Fruit fly (Drosophila melanogaster) whole organism, embryonic: ENCODE measurements around the gene CG2104.
A peak's percentile ranks its signal among the peaks of the same experiment; 100 is the strongest.

Experiments
- B-H2 ChIP-seq: fragments of 200-800 bp; sonication (Bioruptor generic); optimal IDR thresholded peaks from 2 replicates; lab custom pipeline; 2018; ENCODE audit warnings: missing biosample characterization, mild to moderate bottlenecking, missing genetic modification characterization
- CG10321 ChIP-seq: fragments of 200-800 bp; sonication (Bioruptor generic); IDR thresholded peaks from 2 replicates; pipeline ENCODE4 v1.3.6; 2022; ENCODE audit warnings: missing biosample characterization, missing genetic modification characterization
- CG10431 ChIP-seq: fragments of 200-800 bp; sonication (Bioruptor generic); optimal IDR thresholded peaks from 3 replicates; lab custom pipeline; 2018; ENCODE audit warnings: missing biosample characterization, mild to moderate bottlenecking, missing genetic modification characterization
- CG11398 ChIP-seq: fragments of 200-800 bp; sonication (Bioruptor generic); optimal IDR thresholded peaks from 2 replicates; lab custom pipeline; 2016; ENCODE audit warnings: missing biosample characterization, missing genetic modification characterization
- CG11723 ChIP-seq: fragments of 200-800 bp; sonication (Bioruptor generic); optimal IDR thresholded peaks from 2 replicates; lab custom pipeline; 2017; ENCODE audit warnings: missing biosample characterization, mild to moderate bottlenecking, missing genetic modification characterization
- CG12155 ChIP-seq: fragments of 200-800 bp; sonication (Bioruptor generic); optimal IDR thresholded peaks from 3 replicates; lab custom pipeline; 2016; ENCODE audit warnings: missing biosample characterization, missing genetic modification characterization
- CG13287 ChIP-seq: fragments of 200-800 bp; sonication (Bioruptor generic); IDR thresholded peaks from 2 replicates; pipeline ENCODE4 v1.3.6; 2022; ENCODE audit warnings: missing biosample characterization, missing genetic modification characterization; ENCODE audit not compliant: partially characterized antibody
- CG13424 ChIP-seq: fragments of 200-800 bp; sonication (Bioruptor generic); optimal IDR thresholded peaks from 2 replicates; lab custom pipeline; 2019; ENCODE audit warnings: missing biosample characterization, mild to moderate bottlenecking, missing genetic modification characterization, moderate library complexity
- CG14965 ChIP-seq: fragments of 200-800 bp; sonication (Bioruptor generic); optimal IDR thresholded peaks from 2 replicates; lab custom pipeline; 2016; ENCODE audit warnings: missing biosample characterization, missing genetic modification characterization, borderline replicate concordance
- CG15696 ChIP-seq: fragments of 200-800 bp; sonication (Bioruptor generic); optimal IDR thresholded peaks from 2 replicates; lab custom pipeline; 2019; ENCODE audit warnings: missing biosample characterization, mild to moderate bottlenecking, missing genetic modification characterization, moderate library complexity
- CG17186 ChIP-seq: fragments of 200-800 bp; sonication (Bioruptor generic); optimal IDR thresholded peaks from 3 replicates; lab custom pipeline; 2017; ENCODE audit warnings: missing biosample characterization, missing genetic modification reagents, missing genetic modification characterization
- CG18599 ChIP-seq: fragments of 200-800 bp; sonication (Bioruptor generic); optimal IDR thresholded peaks from 3 replicates; lab custom pipeline; 2017; ENCODE audit warnings: missing biosample characterization, missing genetic modification characterization, mild to moderate bottlenecking, moderate library complexity, missing genetic modification reagents
- CG2199 ChIP-seq: fragments of 200-800 bp; sonication (Bioruptor generic); IDR thresholded peaks from 3 replicates; pipeline ENCODE4 v1.3.6; 2022; ENCODE audit warnings: missing biosample characterization, missing genetic modification characterization
- CG2678 ChIP-seq: fragments of 200-800 bp; sonication (Bioruptor generic); optimal IDR thresholded peaks from 3 replicates; lab custom pipeline; 2019; ENCODE audit warnings: missing biosample characterization, mild to moderate bottlenecking, missing genetic modification characterization, moderate library complexity
- CG31441 ChIP-seq: fragments of 200-800 bp; sonication (Bioruptor generic); IDR thresholded peaks from 2 replicates; pipeline ENCODE4 v1.3.6; 2022; ENCODE audit warnings: missing biosample characterization, missing genetic modification characterization
- CG3847 ChIP-seq: fragments of 200-800 bp; sonication (Bioruptor generic); IDR thresholded peaks from 2 replicates; pipeline ENCODE4 v1.3.6; 2022; ENCODE audit warnings: missing biosample characterization, missing genetic modification characterization
- CG43689 ChIP-seq: fragments of 200-800 bp; sonication (Bioruptor generic); IDR thresholded peaks from 2 replicates; pipeline ENCODE4 v1.3.6; 2022; ENCODE audit warnings: missing biosample characterization, missing genetic modification characterization
- CG6683 ChIP-seq: fragments of 200-800 bp; sonication (Bioruptor generic); optimal IDR thresholded peaks from 2 replicates; lab custom pipeline; 2017; ENCODE audit warnings: missing biosample characterization, mild to moderate bottlenecking, missing genetic modification characterization, missing genetic modification reagents
- CG7745 ChIP-seq: fragments of 200-800 bp; sonication (Bioruptor generic); optimal IDR thresholded peaks from 2 replicates; lab custom pipeline; 2018; ENCODE audit warnings: missing biosample characterization, mild to moderate bottlenecking, missing genetic modification characterization, moderate library complexity
- CG7786 ChIP-seq: fragments of 200-800 bp; sonication (Bioruptor generic); optimal IDR thresholded peaks from 2 replicates; lab custom pipeline; 2016; ENCODE audit warnings: missing biosample characterization, missing genetic modification characterization
- CG8290 ChIP-seq, 3 experiments: fragments of 200-800 bp; sonication (Bioruptor generic); optimal IDR thresholded peaks; 2 replicates each; lab custom pipeline; 2016 to 2019; ENCODE audit warnings: missing biosample characterization in 3 of 3, missing genetic modification characterization in 3 of 3, mild to moderate bottlenecking in 2 of 3, moderate library complexity in 1 of 3
- CG8924 ChIP-seq: fragments of 200-800 bp; optimal IDR thresholded peaks from 3 replicates; lab custom pipeline; 2019; ENCODE audit warnings: missing biosample characterization, mild to moderate bottlenecking, missing genetic modification characterization, moderate library complexity
- HLH54F ChIP-seq: fragments of 200-800 bp; sonication (Bioruptor generic); optimal IDR thresholded peaks from 3 replicates; lab custom pipeline; 2016; ENCODE audit warnings: missing biosample characterization, missing genetic modification characterization
- Hmx ChIP-seq: fragments of 200-800 bp; sonication (Bioruptor generic); optimal IDR thresholded peaks from 2 replicates; lab custom pipeline; 2016; ENCODE audit warnings: missing biosample characterization, missing genetic modification characterization
- Hr3 ChIP-seq: fragments of 200-800 bp; sonication (Bioruptor generic); optimal IDR thresholded peaks from 3 replicates; lab custom pipeline; 2016; ENCODE audit warnings: missing biosample characterization, missing genetic modification characterization
- MTF-1 ChIP-seq: fragments of 200-800 bp; sonication (Bioruptor generic); optimal IDR thresholded peaks from 2 replicates; lab custom pipeline; 2018; ENCODE audit warnings: missing biosample characterization, mild to moderate bottlenecking, missing genetic modification characterization, borderline replicate concordance
- PHDP ChIP-seq: fragments of 200-800 bp; sonication (Bioruptor generic); optimal IDR thresholded peaks from 3 replicates; lab custom pipeline; 2018; ENCODE audit warnings: missing biosample characterization, mild to moderate bottlenecking, missing genetic modification characterization, moderate library complexity
- Poxn ChIP-seq: fragments of 200-800 bp; sonication (Bioruptor generic); IDR thresholded peaks from 2 replicates; pipeline ENCODE4 v1.3.6; 2022; ENCODE audit warnings: missing biosample characterization, missing genetic modification characterization
- Scr ChIP-seq: fragments of 200-800 bp; sonication (Bioruptor generic); IDR thresholded peaks from 2 replicates; pipeline ENCODE4 v1.3.6; 2022; ENCODE audit warnings: missing biosample characterization, missing genetic modification characterization; ENCODE audit not compliant: partially characterized antibody
- Trl ChIP-seq, 3 experiments: fragments of >200 bp in 2 of 3; fragments of 200-800 bp in 1 of 3; sonication (Bioruptor generic) in 1 of 3; optimal IDR thresholded peaks; 2 replicates in 1 of 3; 3 replicates in 2 of 3; lab custom pipeline; 2016 to 2017; ENCODE audit warnings: missing biosample characterization in 1 of 3, missing genetic modification characterization in 1 of 3
- ap ChIP-seq: fragments of 200-800 bp; sonication (Bioruptor generic); IDR thresholded peaks from 2 replicates; pipeline ENCODE4 v1.3.6; 2022; ENCODE audit warnings: missing biosample characterization, missing genetic modification characterization
- bab2 ChIP-seq: fragments of 200-800 bp; sonication (Bioruptor generic); optimal IDR thresholded peaks from 2 replicates; lab custom pipeline; 2016; ENCODE audit warnings: missing biosample characterization, missing genetic modification characterization
- cg ChIP-seq: fragments of 200-800 bp; sonication (Bioruptor generic); optimal IDR thresholded peaks from 3 replicates; lab custom pipeline; 2019; ENCODE audit warnings: missing biosample characterization, mild to moderate bottlenecking, missing genetic modification characterization, moderate library complexity
- gfzf ChIP-seq: fragments of 200-800 bp; sonication (Bioruptor generic); optimal IDR thresholded peaks from 2 replicates; lab custom pipeline; 2016; ENCODE audit warnings: missing biosample characterization, mild to moderate bottlenecking, missing genetic modification characterization, moderate library complexity
- gsb-n ChIP-seq: fragments of 200-800 bp; sonication (Bioruptor generic); optimal IDR thresholded peaks from 3 replicates; lab custom pipeline; 2018; ENCODE audit warnings: missing biosample characterization, mild to moderate bottlenecking, missing genetic modification characterization
- klu ChIP-seq: fragments of 200-800 bp; sonication (Bioruptor generic); IDR thresholded peaks from 2 replicates; pipeline ENCODE4 v1.3.6; 2022; ENCODE audit warnings: missing biosample characterization, missing genetic modification characterization
- lilli ChIP-seq: fragments of 200-800 bp; sonication (Bioruptor generic); optimal IDR thresholded peaks from 3 replicates; lab custom pipeline; 2016; ENCODE audit warnings: missing biosample characterization, missing genetic modification characterization
- lola ChIP-seq, 3 experiments: fragments of >200 bp in 2 of 3; fragments of 200-800 bp in 1 of 3; sonication (Bioruptor generic) in 1 of 3; optimal IDR thresholded peaks; 2 replicates each; lab custom pipeline; 2017 to 2019; ENCODE audit warnings: missing biosample characterization in 3 of 3, missing genetic modification characterization in 3 of 3, mild to moderate bottlenecking in 1 of 3, moderate library complexity in 1 of 3
- luna ChIP-seq: fragments of 200-800 bp; sonication (Bioruptor generic); optimal IDR thresholded peaks from 2 replicates; lab custom pipeline; 2016; ENCODE audit warnings: missing biosample characterization, missing genetic modification characterization
- nau ChIP-seq: fragments of 200-800 bp; sonication (Bioruptor generic); optimal IDR thresholded peaks from 3 replicates; lab custom pipeline; 2017; ENCODE audit warnings: missing biosample characterization, mild to moderate bottlenecking, missing genetic modification characterization, missing genetic modification reagents
- sob ChIP-seq: fragments of 200-800 bp; sonication (Bioruptor generic); IDR thresholded peaks from 2 replicates; pipeline ENCODE4 v1.3.6; 2022; ENCODE audit warnings: missing biosample characterization, missing genetic modification characterization
- ssp ChIP-seq: fragments of 200-800 bp; sonication (Bioruptor generic); IDR thresholded peaks from 2 replicates; pipeline ENCODE4 v1.3.6; 2022; ENCODE audit warnings: missing biosample characterization, missing genetic modification characterization
- tup ChIP-seq: fragments of 200-800 bp; sonication (Bioruptor generic); optimal IDR thresholded peaks from 2 replicates; lab custom pipeline; 2016; ENCODE audit warnings: missing biosample characterization, mild to moderate bottlenecking, missing genetic modification characterization, moderate library complexity
- unpg ChIP-seq: fragments of 200-800 bp; sonication (Bioruptor generic); optimal IDR thresholded peaks from 3 replicates; lab custom pipeline; 2018; ENCODE audit warnings: missing biosample characterization, mild to moderate bottlenecking, missing genetic modification characterization, moderate library complexity
- wor ChIP-seq: fragments of 200-800 bp; sonication (Bioruptor generic); IDR thresholded peaks from 2 replicates; pipeline ENCODE4 v1.3.6; 2022; ENCODE audit warnings: missing biosample characterization, missing genetic modification characterization
- zen2 ChIP-seq: fragments of 200-800 bp; sonication (Bioruptor generic); IDR thresholded peaks from 3 replicates; pipeline ENCODE4 v1.3.6; 2022; ENCODE audit warnings: missing biosample characterization, missing genetic modification characterization; ENCODE audit not compliant: partially characterized antibody

Gene CG2104

DNA sequence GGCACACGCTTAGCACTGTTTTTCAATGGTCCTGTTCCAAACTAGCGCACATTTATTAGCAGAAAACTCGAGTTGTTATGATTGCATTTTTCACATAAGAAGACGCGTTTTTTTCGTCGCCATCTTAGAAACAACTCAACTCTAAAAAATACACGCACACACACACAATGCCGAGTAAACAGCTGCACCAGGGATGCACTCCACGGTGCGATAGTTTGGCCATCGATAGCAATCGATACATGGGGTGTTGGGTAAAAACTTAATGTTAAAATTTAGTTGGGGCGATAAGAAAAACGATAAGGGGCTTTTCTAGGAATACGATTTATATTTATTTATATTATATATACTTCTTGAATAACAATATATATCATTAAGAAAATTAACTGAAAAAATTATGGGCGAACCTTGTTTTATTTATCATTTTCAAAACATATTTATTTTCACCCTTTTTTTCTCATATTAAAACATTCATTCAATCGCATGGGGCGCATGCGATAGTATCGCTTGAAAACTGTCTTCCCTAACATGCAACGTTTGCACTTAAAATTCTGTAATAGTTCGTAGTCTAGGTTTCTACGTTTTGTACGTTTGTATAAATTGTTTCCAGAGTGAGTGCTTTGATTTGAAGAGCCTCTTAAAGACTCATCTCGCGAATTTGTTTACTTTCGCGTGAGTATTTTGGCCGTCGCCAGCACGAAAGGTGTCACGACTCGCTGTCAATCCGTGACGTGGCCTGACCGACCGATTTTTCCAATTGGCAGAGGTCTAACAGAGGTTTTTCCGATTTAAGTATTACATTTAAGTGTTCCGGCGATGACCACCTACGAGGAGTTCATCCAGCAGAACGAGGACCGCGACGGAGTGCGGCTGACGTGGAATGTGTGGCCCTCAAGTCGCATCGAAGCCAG is 44.3 kb downstream of the CG2104 start, which contains the start of the genes MTA1-like and Sec23 (continued):
- TF ChIP-seq CG7786 (GFP tag; lab: Kevin White, UChicago) (no peak), luna (GFP tag; lab: Kevin White, UChicago) (no peak), klu (GFP tag; lab: Robert Waterston, UW) (no peak), CG31441 (GFP tag; lab: Robert Waterston, UW) (peak; percentile 74), CG11723 (peak; percentile 26), lilli (GFP tag; lab: Kevin White, UChicago) (peak; percentile 65), Trl (optimal IDR thresholded peaks at IDR 0.05; lab: Kevin White, UChicago) (no peak), Trl (GFP tag; optimal IDR thresholded peaks at IDR 0.05; lab: Kevin White, UChicago) (peak; percentile 14), CG8290 (GFP tag; optimal IDR thresholded peaks at IDR 0.05; lab: Kevin White, UChicago) (peak; percentile 45), CG8290 (tag; optimal IDR thresholded peaks at IDR 0.05; lab: Kevin White, UChicago) (peak; percentile 29 to 49), ap (GFP tag; lab: Robert Waterston, UW) (no peak), CG2199 (GFP tag; lab: Robert Waterston, UW) (no peak), Hmx (GFP tag; lab: Kevin White, UChicago) (no peak), PHDP (tag; lab: Kevin White, UChicago) (peak; percentile 48), CG15696 (peak; percentile 49), CG17186 (GFP tag; lab: Kevin White, UChicago) (peak; percentile 59), wor (GFP tag; lab: Robert Waterston, UW) (no peak), CG43689 (GFP tag; lab: Robert Waterston, UW) (no peak), zen2 (GFP tag; lab: Robert Waterston, UW) (peak; percentile 85; the same call in 2 of the 3 replicates), nau (GFP tag; lab: Kevin White, UChicago) (no peak), CG10321 (GFP tag; lab: Robert Waterston, UW) (no peak), CG11398 (GFP tag; lab: Kevin White, UChicago) (no peak), CG14965 (GFP tag; lab: Kevin White, UChicago) (no peak), ssp (GFP tag; lab: Robert Waterston, UW) (peak; percentile 49; the same call in 1 of the 2 replicates), bab2 (GFP tag; lab: Kevin White, UChicago) (peak; percentile 41), CG10431 (GFP tag; lab: Kevin White, UChicago) (peak; percentile 57), sob (GFP tag; lab: Robert Waterston, UW) (0 out of 2 replicates have a peak, but pooled peaks have one; percentile 33), lola (GFP tag; optimal IDR thresholded peaks at IDR 0.05; lab: Kevin White, UChicago) (peak in 1 of 3 experiments; percentile 61), cg (no peak), CG12155 (GFP tag; lab: Kevin White, UChicago) (peak; percentile 33), B-H2 (GFP tag; lab: Kevin White, UChicago) (no peak), CG13287 (GFP tag; lab: Robert Waterston, UW) (peak; percentile 90), CG7745 (tag; lab: Kevin White, UChicago) (no peak), unpg (GFP tag; lab: Kevin White, UChicago) (peak; percentile 29), Scr (GFP tag; lab: Robert Waterston, UW) (peak; percentile 98), CG6683 (GFP tag; lab: Kevin White, UChicago) (no peak), gfzf (GFP tag; lab: Kevin White, UChicago) (peak; percentile 13), CG18599 (peak; percentile 38), Poxn (no peak), Hr3 (GFP tag; lab: Kevin White, UChicago) (peak; percentile 75), CG13424 (tag; lab: Kevin White, UChicago) (peak; percentile 68), gsb-n (tag; lab: Kevin White, UChicago) (peak; percentile 25), MTF-1 (GFP tag; lab: Kevin White, UChicago) (no peak), CG2678 (peak; percentile 65), HLH54F (GFP tag; lab: Kevin White, UChicago) (peak; percentile 38), tup (peak; percentile 51), CG8924 (tag; lab: Kevin White, UChicago) (peak; percentile 71), CG3847 (GFP tag; lab: Robert Waterston, UW) (peak; percentile 61)
